Worm (Caenorhabditis elegans) whole organism, midembryonic: ENCODE data around the gene AH6.3.

Experiments
- med-1 ChIP-seq: sonication (generic microtip); optimal IDR thresholded peaks from 2 replicates; lab custom pipeline; 2017; ENCODE audit warnings: missing genetic modification characterization, mild to moderate bottlenecking, missing compliant biosample characterization, antibody characterized with exemption, missing genetic modification reagents; ENCODE audit not compliant: insufficient read depth
- tab-1 ChIP-seq: fragments of 200-800 bp; sonication (Bioruptor generic); IDR thresholded peaks from 2 replicates; pipeline ENCODE4 v1.3.6; 2022; ENCODE audit warnings: missing genetic modification characterization, missing compliant biosample characterization

- TF ChIP-seq med-1 (GFP tag; lab: Kevin White, UChicago): no peak
- no peak for TF ChIP-seq tab-1 (GFP tag; lab: Robert Waterston, UW)
These were observed 37.4 kb upstream of the AH6.3 start for ce11 chrII:9481427-9481826.
